Fruit fly (Drosophila melanogaster) S2 (cell line): ENCODE measurements around the gene CG46312.

Experiments
- CG8478 ChIP-seq: fragments of >200 bp; optimal IDR thresholded peaks from 2 replicates; lab custom pipeline; 2018
- CTCF ChIP-seq, 2 experiments: fragments of >200 bp; optimal IDR thresholded peaks; 2 replicates each; lab custom pipeline; 2018

DNA sequence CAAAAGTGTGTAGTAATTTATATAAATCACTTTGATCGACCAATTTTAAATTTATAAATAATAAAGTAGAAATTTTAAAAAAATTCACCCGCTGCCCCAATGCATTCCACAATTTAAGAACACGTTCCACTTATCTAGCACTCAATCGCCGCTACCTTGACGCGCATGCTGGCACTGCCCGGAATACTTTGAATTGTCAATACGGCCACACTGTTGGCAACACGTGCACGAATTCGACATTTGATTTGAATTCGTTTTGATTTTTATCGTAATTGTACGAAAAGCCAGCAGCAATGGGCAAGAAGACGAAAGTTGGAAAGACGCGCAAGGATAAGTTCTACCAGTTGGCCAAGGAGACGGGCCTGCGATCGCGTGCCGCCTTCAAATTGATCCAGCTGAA is 5.1 kb upstream of the CG46312 start, which contains the start of gene CG8939:
- no peak for TF ChIP-seq CTCF (optimal IDR thresholded peaks at IDR 0.05; lab: Kevin White, UChicago)
- TF ChIP-seq CG8478 (lab: Kevin White, UChicago), result no peak
